Fruit fly (Drosophila melanogaster): ENCODE measurements around the gene Lar.

- TF ChIP-seq CG8478 (optimal IDR thresholded peaks at IDR 0.05) (no peak), CTCF (optimal IDR thresholded peaks at IDR 0.05) (no peak)
These were observed 37.0 kb upstream of the Lar start for dm6 chr2L:19549412-19549811.
